Fruit fly (Drosophila melanogaster) whole organism, embryonic: ENCODE measurements around the gene mRpS25.

ENCODE experiments used
- Atf6 ChIP-seq: fragments of 200-800 bp; sonication (Bioruptor generic); IDR thresholded peaks from 2 replicates; pipeline ENCODE4 v1.3.6; 2022; ENCODE audit warnings: missing biosample characterization, missing genetic modification characterization
- CG14860 ChIP-seq: fragments of 200-800 bp; sonication (Bioruptor generic); IDR thresholded peaks from 3 replicates; pipeline ENCODE4 v1.3.6; 2022; ENCODE audit warnings: missing biosample characterization, missing genetic modification characterization; ENCODE audit not compliant: partially characterized antibody
- CG17361 ChIP-seq: fragments of 200-800 bp; sonication (Bioruptor generic); IDR thresholded peaks from 3 replicates; pipeline ENCODE4 v1.3.6; 2022; ENCODE audit warnings: missing biosample characterization, missing genetic modification characterization
- CG17829 ChIP-seq: fragments of 200-800 bp; optimal IDR thresholded peaks from 2 replicates; lab custom pipeline; 2019; ENCODE audit warnings: missing biosample characterization, mild to moderate bottlenecking, missing genetic modification characterization, moderate library complexity
- CG18599 ChIP-seq: fragments of 200-800 bp; sonication (Bioruptor generic); optimal IDR thresholded peaks from 3 replicates; lab custom pipeline; 2017; ENCODE audit warnings: missing biosample characterization, missing genetic modification characterization, mild to moderate bottlenecking, moderate library complexity, missing genetic modification reagents
- CG18764 ChIP-seq: fragments of 200-800 bp; sonication (Bioruptor generic); optimal IDR thresholded peaks from 3 replicates; lab custom pipeline; 2016; ENCODE audit warnings: missing biosample characterization, missing genetic modification characterization
- CG2199 ChIP-seq: fragments of 200-800 bp; sonication (Bioruptor generic); IDR thresholded peaks from 3 replicates; pipeline ENCODE4 v1.3.6; 2022; ENCODE audit warnings: missing biosample characterization, missing genetic modification characterization
- CG4820 ChIP-seq: fragments of 200-800 bp; sonication (Bioruptor generic); optimal IDR thresholded peaks from 3 replicates; lab custom pipeline; 2016; ENCODE audit warnings: missing biosample characterization, missing genetic modification characterization
- CG5180 ChIP-seq: fragments of 200-800 bp; sonication (Bioruptor generic); optimal IDR thresholded peaks from 3 replicates; lab custom pipeline; 2017; ENCODE audit warnings: missing biosample characterization, missing genetic modification characterization, mild to moderate bottlenecking, moderate library complexity, missing genetic modification reagents
- CG6254 ChIP-seq: fragments of 200-800 bp; sonication (Bioruptor generic); optimal IDR thresholded peaks from 3 replicates; lab custom pipeline; 2017; ENCODE audit warnings: mild to moderate bottlenecking, missing biosample characterization, missing genetic modification reagents, missing genetic modification characterization
- CG7786 ChIP-seq: fragments of 200-800 bp; sonication (Bioruptor generic); optimal IDR thresholded peaks from 2 replicates; lab custom pipeline; 2016; ENCODE audit warnings: missing biosample characterization, missing genetic modification characterization
- Dek ChIP-seq: fragments of 200-800 bp; sonication (Bioruptor generic); optimal IDR thresholded peaks from 3 replicates; lab custom pipeline; 2019; ENCODE audit warnings: missing biosample characterization, mild to moderate bottlenecking, missing genetic modification characterization, moderate library complexity
- Dref ChIP-seq: fragments of 200-800 bp; sonication (Bioruptor generic); IDR thresholded peaks from 2 replicates; pipeline ENCODE4 v1.3.6; 2022; ENCODE audit warnings: missing biosample characterization, missing genetic modification characterization
- Oli ChIP-seq: fragments of 200-800 bp; sonication (Bioruptor generic); optimal IDR thresholded peaks from 2 replicates; lab custom pipeline; 2018; ENCODE audit warnings: missing biosample characterization, mild to moderate bottlenecking, missing genetic modification characterization, moderate library complexity
- abd-A ChIP-seq: fragments of 200-800 bp; sonication (Bioruptor generic); optimal IDR thresholded peaks from 3 replicates; lab custom pipeline; 2019; ENCODE audit warnings: missing biosample characterization, mild to moderate bottlenecking, missing genetic modification characterization, moderate library complexity
- btn ChIP-seq: fragments of 200-800 bp; sonication (Bioruptor generic); optimal IDR thresholded peaks from 2 replicates; lab custom pipeline; 2016; ENCODE audit warnings: missing biosample characterization, missing genetic modification characterization
- danr ChIP-seq: fragments of 200-800 bp; sonication (Bioruptor generic); IDR thresholded peaks from 2 replicates; pipeline ENCODE4 v1.3.6; 2022; ENCODE audit warnings: missing biosample characterization, missing genetic modification characterization
- dati ChIP-seq: fragments of 200-800 bp; sonication (Bioruptor generic); IDR thresholded peaks from 2 replicates; pipeline ENCODE4 v1.3.6; 2022; ENCODE audit warnings: missing biosample characterization, missing genetic modification characterization
- grn ChIP-seq: fragments of 200-800 bp; sonication (Bioruptor generic); optimal IDR thresholded peaks from 3 replicates; lab custom pipeline; 2017; ENCODE audit warnings: missing biosample characterization, missing genetic modification characterization
- gt ChIP-seq: fragments of 200-800 bp; sonication (Bioruptor generic); IDR thresholded peaks from 2 replicates; pipeline ENCODE4 v1.3.6; 2022; ENCODE audit warnings: missing biosample characterization, missing genetic modification characterization
- prd ChIP-seq, 3 experiments: fragments of >200 bp in 2 of 3; fragments of 200-800 bp in 1 of 3; sonication (Bioruptor generic) in 1 of 3; optimal IDR thresholded peaks in 2 of 3; IDR thresholded peaks in 1 of 3; 2 replicates in 2 of 3; 3 replicates in 1 of 3; pipeline versions ENCODE4 v1.3.6 to Lab custom; 2017 to 2022; ENCODE audit warnings: missing biosample characterization in 1 of 3, missing genetic modification characterization in 1 of 3
- run ChIP-seq: fragments of 200-800 bp; sonication (Bioruptor generic); optimal IDR thresholded peaks from 3 replicates; lab custom pipeline; 2018; ENCODE audit warnings: missing biosample characterization, mild to moderate bottlenecking, missing genetic modification characterization
- sens-2 ChIP-seq: fragments of 200-800 bp; sonication (Bioruptor generic); IDR thresholded peaks from 2 replicates; pipeline ENCODE4 v1.3.6; 2022; ENCODE audit warnings: missing biosample characterization, missing genetic modification characterization
- so ChIP-seq: fragments of 200-800 bp; sonication (Bioruptor generic); IDR thresholded peaks from 3 replicates; pipeline ENCODE4 v1.3.6; 2022; ENCODE audit warnings: missing biosample characterization, missing genetic modification characterization
- sqz ChIP-seq: fragments of 200-800 bp; sonication (Bioruptor generic); optimal IDR thresholded peaks from 3 replicates; lab custom pipeline; 2018; ENCODE audit warnings: missing biosample characterization, mild to moderate bottlenecking, missing genetic modification characterization
- tna ChIP-seq: fragments of 200-800 bp; sonication (Bioruptor generic); IDR thresholded peaks from 2 replicates; pipeline ENCODE4 v1.3.6; 2022; ENCODE audit warnings: missing biosample characterization, missing genetic modification characterization; ENCODE audit not compliant: partially characterized antibody
- z ChIP-seq: fragments of 200-800 bp; sonication (Bioruptor generic); IDR thresholded peaks from 3 replicates; pipeline ENCODE4 v1.3.6; 2022; ENCODE audit warnings: missing biosample characterization, missing genetic modification characterization

mRpS25 gene

dm6 chrX:14580359-14580961 is 2.3 kb downstream of the mRpS25 start, which contains the start of gene CG14414 (continued):
- TF ChIP-seq dati (GFP tag; lab: Robert Waterston, UW) (no peak), run (no peak), sens-2 (GFP tag; lab: Robert Waterston, UW) (no peak), CG2199 (no peak), tna (GFP tag; lab: Robert Waterston, UW) (peak; percentile 73), abd-A (no peak), grn (no peak), CG18764 (GFP tag; lab: Kevin White, UChicago) (no peak), so (GFP tag; lab: Robert Waterston, UW) (no peak), Oli (tag; lab: Kevin White, UChicago) (no peak), Dek (tag; lab: Kevin White, UChicago) (no peak), CG18599 (GFP tag; lab: Kevin White, UChicago) (no peak), z (GFP tag; lab: Robert Waterston, UW) (no peak), CG7786 (no peak), Dref (GFP tag; lab: Robert Waterston, UW) (peak; percentile 80), prd (optimal IDR thresholded peaks at IDR 0.05; lab: Kevin White, UChicago) (no peak), prd (GFP tag; IDR thresholded peaks at IDR 0.05; lab: Robert Waterston, UW) (no peak), CG5180 (GFP tag; lab: Kevin White, UChicago) (no peak), Atf6 (GFP tag; lab: Robert Waterston, UW) (no peak), danr (no peak), CG4820 (GFP tag; lab: Kevin White, UChicago) (no peak), CG14860 (GFP tag; lab: Robert Waterston, UW) (peak; percentile 70), btn (GFP tag; lab: Kevin White, UChicago) (no peak), gt (GFP tag; lab: Robert Waterston, UW) (no peak), CG17361 (GFP tag; lab: Robert Waterston, UW) (no peak), CG6254 (GFP tag; lab: Kevin White, UChicago) (no peak), CG17829 (tag; lab: Kevin White, UChicago) (peak; percentile 45), sqz (no peak)
